ENCODE assay signal across 3 fruit fly cellular contexts in the genomic region with DNA sequence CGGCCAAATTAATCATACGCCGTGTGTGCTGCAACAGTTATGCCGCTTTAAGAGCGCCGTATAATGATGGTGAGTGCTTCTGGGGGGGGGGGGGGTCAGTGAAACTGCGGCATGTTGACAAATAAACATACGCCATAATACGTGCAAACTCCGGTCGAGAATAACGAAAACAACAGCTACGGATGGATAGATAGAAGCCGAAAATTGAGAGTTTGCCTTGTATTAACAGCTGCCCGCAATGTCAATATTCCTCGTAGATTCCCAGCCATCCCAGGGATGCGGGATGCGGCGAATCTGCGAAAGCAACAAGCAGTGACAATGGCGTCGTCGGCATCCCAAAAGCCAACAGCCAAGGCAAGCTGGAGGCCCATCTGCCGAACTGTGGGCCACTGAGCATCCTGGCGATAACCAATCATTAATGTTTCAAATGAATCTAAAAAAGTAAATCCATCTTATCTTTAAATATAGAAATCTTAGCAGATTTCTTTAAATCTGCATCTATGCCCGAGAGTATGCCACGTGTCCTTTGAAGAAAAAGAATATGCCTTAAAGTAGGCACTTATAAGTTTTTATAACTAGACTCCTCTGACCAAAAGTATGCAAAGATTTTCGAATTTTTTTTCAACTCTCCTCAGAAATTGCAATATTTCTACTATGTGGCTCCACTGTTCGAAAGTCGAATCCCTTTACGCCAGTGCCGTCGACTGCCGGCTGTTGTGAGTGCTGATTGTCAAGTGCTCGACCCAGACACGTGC.
TF ChIP-seq lines count a peak whose summit lies in the region.

No protein-coding gene starts in this region.

- TF ChIP-seq CTCF in whole organism, embryonic (GFP tag; optimal IDR thresholded peaks at IDR 0.05; lab: Kevin White, UChicago): no peak

TF ChIP-seq in whole organism, embryonic, 481 proteins besides CTCF, POLR2A, EP300 and RAD21:
- TF ChIP-seq Jarid2 (GFP tag; optimal IDR thresholded peaks at IDR 0.05; lab: Kevin White, UChicago) (no peak), CG7372 (GFP tag; IDR thresholded peaks at IDR 0.05; lab: Robert Waterston, UW) (peak; percentile 39; the same call in 1 of the 2 replicates), lilli (GFP tag; optimal IDR thresholded peaks at IDR 0.05; lab: Kevin White, UChicago) (no peak), croc (GFP tag; conservative IDR thresholded peaks at IDR 0.05; lab: Robert Waterston, UW) (no peak), en (GFP tag; optimal IDR thresholded peaks at IDR 0.05; lab: Kevin White, UChicago) (no peak), crol (GFP tag; IDR thresholded peaks at IDR 0.05; lab: Robert Waterston, UW) (peak; percentile 7), CG4707 (GFP tag; optimal IDR thresholded peaks at IDR 0.05; lab: Kevin White, UChicago) (peak; percentile 18), CG9609 (GFP tag; optimal IDR thresholded peaks at IDR 0.05; lab: Kevin White, UChicago) (no peak), mam (GFP tag; optimal IDR thresholded peaks at IDR 0.05; lab: Kevin White, UChicago) (no peak)

TF ChIP-seq in whole organism, prepupa, 60 proteins besides CTCF, POLR2A, EP300 and RAD21:
- TF ChIP-seq esn (GFP tag; optimal IDR thresholded peaks at IDR 0.05; lab: Kevin White, UChicago): no peak
- peak; percentile 51 for TF ChIP-seq svp (GFP tag; lab: Kevin White, UChicago)
- TF ChIP-seq acj6 (GFP tag; optimal IDR thresholded peaks at IDR 0.05; lab: Kevin White, UChicago): peak; percentile 7
- peak; percentile 53 for TF ChIP-seq Eip78C (GFP tag; lab: Kevin White, UChicago)
- peak; percentile 55 for TF ChIP-seq fkh (GFP tag; optimal IDR thresholded peaks at IDR 0.05; lab: Kevin White, UChicago)
- TF ChIP-seq topi (GFP tag; optimal IDR thresholded peaks at IDR 0.05; lab: Kevin White, UChicago): no peak
- no peak for TF ChIP-seq Sox14 (GFP tag; optimal IDR thresholded peaks at IDR 0.05; lab: Kevin White, UChicago)

TF ChIP-seq in whole organism, wandering third instar larva, 38 proteins besides CTCF, POLR2A, EP300 and RAD21:
- TF ChIP-seq rgr (GFP tag; optimal IDR thresholded peaks at IDR 0.05; lab: Kevin White, UChicago) (peak; percentile 40), Dfd (GFP tag; optimal IDR thresholded peaks at IDR 0.05; lab: Kevin White, UChicago) (peak; percentile 78), OdsH (GFP tag; optimal IDR thresholded peaks at IDR 0.05; lab: Kevin White, UChicago) (peak; percentile 52), Hr83 (GFP tag; optimal IDR thresholded peaks at IDR 0.05; lab: Kevin White, UChicago; ENCODE audit: poor library complexity, severe bottlenecking) (peak; percentile 95), jim (GFP tag; optimal IDR thresholded peaks at IDR 0.05; lab: Kevin White, UChicago) (peak; percentile 39), Dif (GFP tag; optimal IDR thresholded peaks at IDR 0.05; lab: Kevin White, UChicago; ENCODE audit: partially characterized antibody) (peak; percentile 20), dsf (GFP tag; optimal IDR thresholded peaks at IDR 0.05; lab: Kevin White, UChicago; ENCODE audit: borderline replicate concordance) (no peak), Hnf4 (GFP tag; optimal IDR thresholded peaks at IDR 0.05; lab: Kevin White, UChicago) (no peak), sage (GFP tag; optimal IDR thresholded peaks at IDR 0.05; lab: Kevin White, UChicago) (no peak), lola (GFP tag; optimal IDR thresholded peaks at IDR 0.05; lab: Kevin White, UChicago) (no peak), Vsx2 (GFP tag; optimal IDR thresholded peaks at IDR 0.05; lab: Kevin White, UChicago; ENCODE audit: partially characterized antibody) (peak; percentile 70), brk (GFP tag; optimal IDR thresholded peaks at IDR 0.05; lab: Kevin White, UChicago) (no peak), N (GFP tag; optimal IDR thresholded peaks at IDR 0.05; lab: Kevin White, UChicago) (peak; percentile 87), Sp1 (GFP tag; optimal IDR thresholded peaks at IDR 0.05; lab: Kevin White, UChicago) (no peak), Myc (optimal IDR thresholded peaks at IDR 0.05; lab: Kevin White, UChicago) (peak; percentile 91), tai (GFP tag; optimal IDR thresholded peaks at IDR 0.05; lab: Kevin White, UChicago) (no peak), GATAd (GFP tag; optimal IDR thresholded peaks at IDR 0.05; lab: Kevin White, UChicago) (no peak), h (GFP tag; optimal IDR thresholded peaks at IDR 0.05; lab: Kevin White, UChicago) (peak; percentile 70), fru (GFP tag; optimal IDR thresholded peaks at IDR 0.05; lab: Kevin White, UChicago) (no peak)
